Fruit fly (Drosophila melanogaster) whole organism, wandering third instar larva: ENCODE measurements around the gene trus.

Experiments used
- Abd-B ChIP-seq: fragments of >200 bp; optimal IDR thresholded peaks from 2 replicates; lab custom pipeline; 2017; ENCODE audit warnings: missing biosample characterization, missing genetic modification characterization
- CG32264 ChIP-seq: fragments of 200-800 bp; sonication (Bioruptor generic); optimal IDR thresholded peaks from 2 replicates; lab custom pipeline; 2016; ENCODE audit warnings: missing biosample characterization, missing genetic modification characterization
- CG9705 ChIP-seq: fragments of 200-800 bp; sonication (Bioruptor generic); optimal IDR thresholded peaks from 2 replicates; lab custom pipeline; 2018; ENCODE audit warnings: missing biosample characterization, mild to moderate bottlenecking, missing genetic modification characterization
- CrebA ChIP-seq: fragments of 200-800 bp; sonication (Bioruptor generic); optimal IDR thresholded peaks from 2 replicates; lab custom pipeline; 2016; ENCODE audit warnings: missing biosample characterization, mild to moderate bottlenecking, missing genetic modification characterization, borderline replicate concordance
- Dfd ChIP-seq: fragments of >200 bp; optimal IDR thresholded peaks from 2 replicates; lab custom pipeline; 2017; ENCODE audit warnings: missing biosample characterization, missing genetic modification characterization
- Dif ChIP-seq: fragments of 200-275, 200-300 bp; sonication (Bioruptor generic); optimal IDR thresholded peaks from 2 replicates; lab custom pipeline; 2018; ENCODE audit warnings: missing biosample characterization, missing genetic modification characterization; ENCODE audit not compliant: partially characterized antibody
- GATAd ChIP-seq: sonication (Bioruptor generic); optimal IDR thresholded peaks from 2 replicates; lab custom pipeline; 2016; ENCODE audit warnings: missing biosample characterization, missing genetic modification characterization
- HLH106 ChIP-seq: fragments of 200-800 bp; optimal IDR thresholded peaks from 3 replicates; lab custom pipeline; 2019; ENCODE audit warnings: missing biosample characterization, mild to moderate bottlenecking, missing genetic modification characterization, moderate library complexity
- Hnf4 ChIP-seq: fragments of 200-800 bp; sonication (Bioruptor generic); optimal IDR thresholded peaks from 2 replicates; lab custom pipeline; 2016; ENCODE audit warnings: missing biosample characterization, mild to moderate bottlenecking, missing genetic modification characterization
- Hr78 ChIP-seq: fragments of >200 bp; optimal IDR thresholded peaks from 2 replicates; lab custom pipeline; 2017; ENCODE audit warnings: missing biosample characterization, missing genetic modification characterization
- Hr83 ChIP-seq: fragments of 200-300 bp; sonication (Bioruptor generic); optimal IDR thresholded peaks from 2 replicates; lab custom pipeline; 2016; ENCODE audit warnings: missing biosample characterization, mild to moderate bottlenecking, missing genetic modification characterization, moderate library complexity; ENCODE audit not compliant: poor library complexity, severe bottlenecking
- Jra ChIP-seq: sonication (Bioruptor generic); optimal IDR thresholded peaks from 2 replicates; lab custom pipeline; 2016; ENCODE audit warnings: missing biosample characterization, missing genetic modification characterization
- Mio ChIP-seq: sonication (Bioruptor generic); optimal IDR thresholded peaks from 2 replicates; lab custom pipeline; 2016; ENCODE audit warnings: missing biosample characterization, missing genetic modification characterization
- Myc ChIP-seq: fragments of >200 bp; optimal IDR thresholded peaks from 2 replicates; lab custom pipeline; 2017
- N ChIP-seq: fragments of >200 bp; optimal IDR thresholded peaks from 2 replicates; lab custom pipeline; 2018; ENCODE audit warnings: missing biosample characterization, missing external identifiers, missing genetic modification characterization
- OdsH ChIP-seq: fragments of 200-800 bp; sonication (Bioruptor generic); optimal IDR thresholded peaks from 2 replicates; lab custom pipeline; 2016; ENCODE audit warnings: missing biosample characterization, mild to moderate bottlenecking, missing genetic modification characterization
- Rel ChIP-seq, 2 experiments: fragments of 200-800 bp; sonication (Bioruptor generic) in 1 of 2; optimal IDR thresholded peaks; 2 replicates in 1 of 2; 3 replicates in 1 of 2; lab custom pipeline; 2016 to 2019; ENCODE audit warnings: mild to moderate bottlenecking in 2 of 2, missing biosample characterization in 2 of 2, missing genetic modification characterization in 2 of 2, moderate library complexity in 1 of 2
- Sp1 ChIP-seq: fragments of 200-800 bp; sonication (Bioruptor generic); optimal IDR thresholded peaks from 3 replicates; lab custom pipeline; 2019; ENCODE audit warnings: missing biosample characterization, mild to moderate bottlenecking, missing genetic modification characterization, moderate library complexity
- Vsx2 ChIP-seq: fragments of 200-300, 225-300 bp; sonication (Bioruptor generic); optimal IDR thresholded peaks from 2 replicates; lab custom pipeline; 2018; ENCODE audit warnings: missing biosample characterization, missing genetic modification characterization; ENCODE audit not compliant: partially characterized antibody
- br ChIP-seq: fragments of 200-800 bp; sonication (Bioruptor generic); optimal IDR thresholded peaks from 2 replicates; lab custom pipeline; 2016; ENCODE audit warnings: missing biosample characterization, missing genetic modification characterization
- brk ChIP-seq: fragments of 200-800 bp; sonication (Bioruptor generic); optimal IDR thresholded peaks from 2 replicates; lab custom pipeline; 2016; ENCODE audit warnings: missing biosample characterization, mild to moderate bottlenecking, missing genetic modification characterization
- dl ChIP-seq, 2 experiments: fragments of 175-275, 200-275 bp in 1 of 2; fragments of 200-275 bp in 1 of 2; sonication (Bioruptor generic); optimal IDR thresholded peaks; lab custom pipeline; 2018; ENCODE audit warnings: mild to moderate bottlenecking in 2 of 2, missing biosample characterization in 2 of 2, missing genetic modification characterization in 2 of 2, moderate library complexity in 2 of 2; ENCODE audit not compliant: partially characterized antibody in 2 of 2, insufficient read depth in 1 of 2
- dmrt93B ChIP-seq: fragments of 200-800 bp; sonication (Bioruptor generic); optimal IDR thresholded peaks from 2 replicates; lab custom pipeline; 2018; ENCODE audit warnings: missing biosample characterization, mild to moderate bottlenecking, missing genetic modification characterization
- dsf ChIP-seq: sonication (Bioruptor generic); optimal IDR thresholded peaks from 2 replicates; lab custom pipeline; 2016; ENCODE audit warnings: missing biosample characterization, missing genetic modification characterization, borderline replicate concordance
- ey ChIP-seq: fragments of 200-800 bp; sonication (Bioruptor generic); optimal IDR thresholded peaks from 2 replicates; lab custom pipeline; 2016; ENCODE audit warnings: missing biosample characterization, missing genetic modification characterization
- foxo ChIP-seq, 2 experiments: fragments of 200-800 bp; sonication (Bioruptor generic); optimal IDR thresholded peaks; 2 replicates in 1 of 2; 3 replicates in 1 of 2; lab custom pipeline; 2016 to 2017; ENCODE audit warnings: missing biosample characterization in 2 of 2, missing genetic modification characterization in 2 of 2
- fru ChIP-seq: fragments of 200-800 bp; sonication (Bioruptor generic); optimal IDR thresholded peaks from 3 replicates; lab custom pipeline; 2016; ENCODE audit warnings: missing biosample characterization, mild to moderate bottlenecking, missing genetic modification characterization
- h ChIP-seq: fragments of 200-800 bp; sonication (Bioruptor generic); optimal IDR thresholded peaks from 3 replicates; lab custom pipeline; 2016; ENCODE audit warnings: missing biosample characterization, mild to moderate bottlenecking, missing genetic modification characterization
- jim ChIP-seq: fragments of 175-275, 200-325 bp; sonication (Bioruptor generic); optimal IDR thresholded peaks from 2 replicates; lab custom pipeline; 2016; ENCODE audit warnings: missing biosample characterization, mild to moderate bottlenecking, missing genetic modification characterization
- lola ChIP-seq: fragments of >200 bp; optimal IDR thresholded peaks from 2 replicates; lab custom pipeline; 2017; ENCODE audit warnings: missing biosample characterization, missing genetic modification characterization
- pan ChIP-seq: fragments of >200 bp; optimal IDR thresholded peaks from 2 replicates; lab custom pipeline; 2017
- psq ChIP-seq: fragments of 200-800 bp; sonication (Bioruptor generic); optimal IDR thresholded peaks from 3 replicates; lab custom pipeline; 2017; ENCODE audit warnings: missing biosample characterization, mild to moderate bottlenecking, missing genetic modification characterization, moderate library complexity
- rgr ChIP-seq: fragments of 200-800 bp; sonication (Bioruptor generic); optimal IDR thresholded peaks from 3 replicates; lab custom pipeline; 2016; ENCODE audit warnings: missing biosample characterization, mild to moderate bottlenecking, missing genetic modification characterization
- sage ChIP-seq: fragments of 200-800 bp; sonication (Bioruptor generic); optimal IDR thresholded peaks from 2 replicates; lab custom pipeline; 2016; ENCODE audit warnings: missing biosample characterization, mild to moderate bottlenecking, missing genetic modification characterization
- sv ChIP-seq: fragments of 200-800 bp; sonication (Bioruptor generic); optimal IDR thresholded peaks from 3 replicates; lab custom pipeline; 2016; ENCODE audit warnings: missing biosample characterization, missing genetic modification characterization
- tai ChIP-seq: sonication (Bioruptor generic); optimal IDR thresholded peaks from 2 replicates; lab custom pipeline; 2016; ENCODE audit warnings: missing biosample characterization, missing genetic modification characterization
- usp ChIP-seq: fragments of >200 bp; optimal IDR thresholded peaks from 2 replicates; lab custom pipeline; 2017; ENCODE audit warnings: missing biosample characterization, missing genetic modification characterization
- woc ChIP-seq: sonication (Bioruptor generic); optimal IDR thresholded peaks from 2 replicates; lab custom pipeline; 2016; ENCODE audit warnings: missing biosample characterization, mild to moderate bottlenecking, missing genetic modification characterization

Gene trus

dm6 chr3R:12441008-12441606 lies 15.3 kb upstream of the trus start:
- TF ChIP-seq HLH106 (tag; lab: Kevin White, UChicago) (no peak), Hnf4 (peak; percentile 1), CrebA (no peak), dsf (no peak), dl (GFP tag; optimal IDR thresholded peaks at IDR 0.05; lab: Kevin White, UChicago; ENCODE audit: insufficient read depth in 1 of 2, partially characterized antibody in 2 of 2) (no peak), tai (GFP tag; lab: Kevin White, UChicago) (no peak), Hr83 (GFP tag; lab: Kevin White, UChicago) (peak; percentile 55), rgr (GFP tag; lab: Kevin White, UChicago) (peak; percentile 60), foxo (GFP tag; optimal IDR thresholded peaks at IDR 0.05; lab: Kevin White, UChicago) (peak in 1 of 2 experiments; percentile 16), usp (GFP tag; lab: Kevin White, UChicago) (no peak), h (GFP tag; lab: Kevin White, UChicago) (peak; percentile 63), CG32264 (GFP tag; lab: Kevin White, UChicago) (no peak), sage (GFP tag; lab: Kevin White, UChicago) (no peak), pan (lab: Kevin White, UChicago) (no peak), lola (GFP tag; lab: Kevin White, UChicago) (no peak), Dfd (no peak), jim (GFP tag; lab: Kevin White, UChicago) (no peak), Mio (no peak), fru (peak; percentile 20), woc (GFP tag; lab: Kevin White, UChicago) (peak; percentile 19), sv (GFP tag; lab: Kevin White, UChicago) (no peak), Hr78 (GFP tag; lab: Kevin White, UChicago) (no peak), Myc (lab: Kevin White, UChicago) (no peak), Jra (GFP tag; lab: Kevin White, UChicago) (no peak), ey (GFP tag; lab: Kevin White, UChicago) (no peak), brk (GFP tag; lab: Kevin White, UChicago) (no peak), br (GFP tag; lab: Kevin White, UChicago) (no peak), Sp1 (GFP tag; lab: Kevin White, UChicago) (peak; percentile 31), GATAd (no peak), Dif (peak; percentile 11), N (GFP tag; lab: Kevin White, UChicago) (no peak), OdsH (GFP tag; lab: Kevin White, UChicago) (no peak), Rel (GFP tag; optimal IDR thresholded peaks at IDR 0.05; lab: Kevin White, UChicago) (no peak), Rel (tag; optimal IDR thresholded peaks at IDR 0.05; lab: Kevin White, UChicago) (peak; percentile 95), Abd-B (GFP tag; lab: Kevin White, UChicago) (no peak), Vsx2 (GFP tag; lab: Kevin White, UChicago) (no peak), dmrt93B (GFP tag; lab: Kevin White, UChicago) (no peak), CG9705 (no peak), psq (GFP tag; lab: Kevin White, UChicago) (no peak)
- TF ChIP-seq, all 38 proteins: peak for 10

DNA sequence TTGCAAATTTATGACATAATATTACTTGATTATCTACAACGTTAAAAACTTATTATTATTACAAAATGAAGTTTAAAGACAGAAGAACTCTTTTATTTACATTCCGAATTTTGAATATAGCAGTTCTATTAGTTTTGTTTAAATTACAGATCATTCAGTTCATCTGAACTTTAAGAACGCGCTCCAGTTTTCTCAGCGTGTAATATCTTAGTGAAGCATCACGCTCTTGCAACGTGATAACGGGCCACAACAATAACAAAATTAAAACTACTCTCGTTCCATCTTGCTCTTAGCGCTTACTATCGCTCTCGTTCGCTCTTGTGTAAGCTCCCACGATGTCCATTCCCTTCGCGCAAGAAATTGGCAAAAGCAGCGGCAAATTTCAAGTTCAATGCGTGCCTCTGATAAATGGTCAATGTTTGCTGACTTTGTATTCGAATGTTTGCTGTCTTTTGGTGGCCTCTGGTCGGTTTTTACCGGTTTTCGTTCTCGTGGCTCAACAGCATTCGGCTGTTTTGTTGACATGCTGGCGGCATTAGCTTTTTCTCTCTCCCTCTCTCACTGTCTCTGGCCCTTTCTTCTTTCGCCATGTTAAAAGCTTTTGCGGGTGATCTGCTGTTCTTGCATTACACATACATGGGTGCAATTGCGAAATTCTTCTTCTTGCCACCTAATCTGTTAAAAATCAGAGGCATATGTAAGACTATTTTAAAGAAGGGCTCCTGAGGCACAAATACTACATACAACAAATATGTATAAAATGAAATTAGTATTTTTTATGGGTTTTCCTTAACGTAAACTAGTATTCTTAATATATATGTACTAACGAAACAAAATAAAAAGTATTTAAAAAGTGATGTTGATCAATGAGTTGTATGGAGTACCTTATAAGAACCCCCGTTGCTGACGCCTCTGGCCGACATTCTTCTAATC lies 13.5 kb upstream of the trus start:
- peak; percentile 38 for TF ChIP-seq Hnf4
- no peak for TF ChIP-seq usp (GFP tag; lab: Kevin White, UChicago)
- peak; percentile 83 for TF ChIP-seq OdsH (GFP tag; lab: Kevin White, UChicago)
- TF ChIP-seq HLH106 (tag; lab: Kevin White, UChicago) = peak; percentile 79
- TF ChIP-seq Vsx2 (GFP tag; lab: Kevin White, UChicago) = no peak
- TF ChIP-seq Jra (GFP tag; lab: Kevin White, UChicago) = peak; percentile 63
- TF ChIP-seq h (GFP tag; lab: Kevin White, UChicago) = peak; percentile 90
- peak; percentile 82 for TF ChIP-seq rgr (GFP tag; lab: Kevin White, UChicago)
- TF ChIP-seq brk (GFP tag; lab: Kevin White, UChicago) = peak; percentile 78
- no peak for TF ChIP-seq sage (GFP tag; lab: Kevin White, UChicago)
- TF ChIP-seq lola (GFP tag; lab: Kevin White, UChicago) = no peak
- peak; percentile 72 for TF ChIP-seq psq (GFP tag; lab: Kevin White, UChicago)
- TF ChIP-seq foxo (GFP tag; optimal IDR thresholded peaks at IDR 0.05; lab: Kevin White, UChicago) = peak in 1 of 2 experiments; percentile 82
- TF ChIP-seq GATAd = no peak
- TF ChIP-seq woc (GFP tag; lab: Kevin White, UChicago) = peak; percentile 37
- TF ChIP-seq Hr78 (GFP tag; lab: Kevin White, UChicago) = no peak
- no peak for TF ChIP-seq N (GFP tag; lab: Kevin White, UChicago)
- TF ChIP-seq CG32264 (GFP tag; lab: Kevin White, UChicago) = no peak
- no peak for TF ChIP-seq CrebA
- TF ChIP-seq pan (lab: Kevin White, UChicago) = no peak
- no peak for TF ChIP-seq Abd-B (GFP tag; lab: Kevin White, UChicago)
- peak; percentile 45 for TF ChIP-seq CG9705
- TF ChIP-seq tai (GFP tag; lab: Kevin White, UChicago) = peak; percentile 51
- TF ChIP-seq ey (GFP tag; lab: Kevin White, UChicago) = peak; percentile 68
- peak; percentile 77 for TF ChIP-seq fru
- peak; percentile 56 for TF ChIP-seq Hr83 (GFP tag; lab: Kevin White, UChicago)
- no peak for TF ChIP-seq Rel (GFP tag; optimal IDR thresholded peaks at IDR 0.05; lab: Kevin White, UChicago)
- no peak for TF ChIP-seq Rel (tag; optimal IDR thresholded peaks at IDR 0.05; lab: Kevin White, UChicago)
- peak; percentile 44 for TF ChIP-seq dmrt93B (GFP tag; lab: Kevin White, UChicago)
- TF ChIP-seq Sp1 (GFP tag; lab: Kevin White, UChicago) = peak; percentile 84
- no peak for TF ChIP-seq jim (GFP tag; lab: Kevin White, UChicago)
- TF ChIP-seq dsf = peak; percentile 28
- TF ChIP-seq sv (GFP tag; lab: Kevin White, UChicago) = no peak
- TF ChIP-seq Dif = peak; percentile 11
- TF ChIP-seq Mio = no peak
- no peak for TF ChIP-seq Dfd
- no peak for TF ChIP-seq Myc (lab: Kevin White, UChicago)
